Fruit fly (Drosophila melanogaster) whole organism, embryonic: ENCODE data around the gene IKKepsilon.
A peak's percentile ranks its signal among the peaks of the same experiment; 100 is the strongest.

Experiments
- BtbVII ChIP-seq: fragments of 200-800 bp; sonication (Bioruptor generic); optimal IDR thresholded peaks from 3 replicates; lab custom pipeline; 2017; ENCODE audit warnings: missing biosample characterization, mild to moderate bottlenecking, missing genetic modification characterization
- Bteb2 ChIP-seq: fragments of 200-800 bp; sonication (Bioruptor generic); optimal IDR thresholded peaks from 2 replicates; lab custom pipeline; 2016; ENCODE audit warnings: missing biosample characterization, missing genetic modification characterization
- CG10209 ChIP-seq: fragments of 200-800 bp; sonication (Bioruptor generic); optimal IDR thresholded peaks from 3 replicates; lab custom pipeline; 2017; ENCODE audit warnings: missing biosample characterization, mild to moderate bottlenecking, missing genetic modification characterization, missing genetic modification reagents
- CG11398 ChIP-seq: fragments of 200-800 bp; sonication (Bioruptor generic); optimal IDR thresholded peaks from 2 replicates; lab custom pipeline; 2016; ENCODE audit warnings: missing biosample characterization, missing genetic modification characterization
- CG13894 ChIP-seq: fragments of 200-800 bp; sonication (Bioruptor generic); optimal IDR thresholded peaks from 3 replicates; lab custom pipeline; 2018; ENCODE audit warnings: missing biosample characterization, mild to moderate bottlenecking, missing genetic modification characterization, moderate library complexity
- CG1647 ChIP-seq: fragments of 200-800 bp; sonication (Bioruptor generic); optimal IDR thresholded peaks from 3 replicates; lab custom pipeline; 2016; ENCODE audit warnings: missing biosample characterization, missing genetic modification characterization
- CG17385 ChIP-seq: fragments of 200-800 bp; sonication (Bioruptor generic); optimal IDR thresholded peaks from 3 replicates; lab custom pipeline; 2018; ENCODE audit warnings: missing biosample characterization, mild to moderate bottlenecking, missing genetic modification characterization
- CG17829 ChIP-seq: fragments of 200-800 bp; optimal IDR thresholded peaks from 2 replicates; lab custom pipeline; 2019; ENCODE audit warnings: missing biosample characterization, mild to moderate bottlenecking, missing genetic modification characterization, moderate library complexity
- CG2120 ChIP-seq: fragments of 200-800 bp; sonication (Bioruptor generic); optimal IDR thresholded peaks from 3 replicates; lab custom pipeline; 2016; ENCODE audit warnings: missing biosample characterization, missing genetic modification characterization
- CG4282 ChIP-seq: fragments of 200-800 bp; sonication (Bioruptor generic); optimal IDR thresholded peaks from 2 replicates; lab custom pipeline; 2016; ENCODE audit warnings: missing biosample characterization, missing genetic modification characterization
- CG43689 ChIP-seq: fragments of 200-800 bp; sonication (Bioruptor generic); IDR thresholded peaks from 2 replicates; pipeline ENCODE4 v1.3.6; 2022; ENCODE audit warnings: missing biosample characterization, missing genetic modification characterization
- CG6683 ChIP-seq: fragments of 200-800 bp; sonication (Bioruptor generic); optimal IDR thresholded peaks from 2 replicates; lab custom pipeline; 2017; ENCODE audit warnings: missing biosample characterization, mild to moderate bottlenecking, missing genetic modification characterization, missing genetic modification reagents
- CG6765 ChIP-seq: fragments of 200-800 bp; sonication (Bioruptor generic); optimal IDR thresholded peaks from 3 replicates; lab custom pipeline; 2017; ENCODE audit warnings: missing biosample characterization, mild to moderate bottlenecking, missing genetic modification characterization
- CG6791 ChIP-seq: fragments of 200-800 bp; sonication (Bioruptor generic); IDR thresholded peaks from 3 replicates; pipeline ENCODE4 v1.3.6; 2022; ENCODE audit warnings: missing biosample characterization, missing genetic modification characterization; ENCODE audit not compliant: partially characterized antibody
- CG8281 ChIP-seq: fragments of 200-800 bp; sonication (Bioruptor generic); optimal IDR thresholded peaks from 2 replicates; lab custom pipeline; 2018; ENCODE audit warnings: missing biosample characterization, mild to moderate bottlenecking, missing genetic modification characterization, moderate library complexity
- CG8765 ChIP-seq: fragments of 200-800 bp; sonication (Bioruptor generic); IDR thresholded peaks from 2 replicates; pipeline ENCODE4 v1.3.6; 2022; ENCODE audit warnings: missing biosample characterization, missing genetic modification characterization
- CG9797 ChIP-seq: fragments of 200-800 bp; sonication (Bioruptor generic); optimal IDR thresholded peaks from 3 replicates; lab custom pipeline; 2018; ENCODE audit warnings: missing biosample characterization, mild to moderate bottlenecking, missing genetic modification characterization
- D19B ChIP-seq: fragments of 200-800 bp; sonication (Bioruptor generic); optimal IDR thresholded peaks from 2 replicates; lab custom pipeline; 2017; ENCODE audit warnings: missing biosample characterization, mild to moderate bottlenecking, missing genetic modification characterization
- Ets65A ChIP-seq: fragments of 200-800 bp; sonication (Bioruptor generic); peaks from one replicate; lab custom pipeline; 2016; ENCODE audit warnings: missing biosample characterization, missing genetic modification characterization
- Fer1 ChIP-seq: fragments of 200-800 bp; sonication (Bioruptor generic); optimal IDR thresholded peaks from 2 replicates; lab custom pipeline; 2017; ENCODE audit warnings: missing biosample characterization, mild to moderate bottlenecking, missing genetic modification characterization
- Gug ChIP-seq: fragments of 200-800 bp; sonication (Bioruptor generic); IDR thresholded peaks from 4 replicates; pipeline ENCODE4 v1.3.6; 2022; ENCODE audit warnings: missing biosample characterization, missing genetic modification characterization
- H15 ChIP-seq: fragments of 200-800 bp; sonication (Bioruptor generic); IDR thresholded peaks from 3 replicates; pipeline ENCODE4 v1.3.6; 2022; ENCODE audit warnings: missing biosample characterization, missing genetic modification characterization
- HLH3B ChIP-seq: fragments of 200-800 bp; sonication (Bioruptor generic); IDR thresholded peaks from 2 replicates; pipeline ENCODE4 v1.3.6; 2022; ENCODE audit warnings: missing biosample characterization, missing genetic modification characterization
- Hr51 ChIP-seq, 2 experiments: fragments of 200-800 bp; sonication (Bioruptor generic); optimal IDR thresholded peaks; 2 replicates in 1 of 2; 3 replicates in 1 of 2; lab custom pipeline; 2016 to 2018; ENCODE audit warnings: missing biosample characterization in 2 of 2, missing genetic modification characterization in 2 of 2, mild to moderate bottlenecking in 1 of 2, moderate library complexity in 1 of 2
- Poxn ChIP-seq: fragments of 200-800 bp; sonication (Bioruptor generic); IDR thresholded peaks from 2 replicates; pipeline ENCODE4 v1.3.6; 2022; ENCODE audit warnings: missing biosample characterization, missing genetic modification characterization
- Rfx ChIP-seq: fragments of 200-800 bp; sonication (Bioruptor generic); IDR thresholded peaks from 2 replicates; pipeline ENCODE4 v1.3.6; 2022; ENCODE audit warnings: missing biosample characterization, missing genetic modification characterization
- Vsx1 ChIP-seq: fragments of 200-800 bp; sonication (Bioruptor generic); optimal IDR thresholded peaks from 2 replicates; lab custom pipeline; 2017; ENCODE audit warnings: missing biosample characterization, mild to moderate bottlenecking, missing genetic modification characterization, missing genetic modification reagents
- bsh ChIP-seq, 2 experiments: fragments of 200-800 bp; sonication (Bioruptor generic); optimal IDR thresholded peaks; 2 replicates each; lab custom pipeline; 2017 to 2018; ENCODE audit warnings: mild to moderate bottlenecking in 2 of 2, missing biosample characterization in 2 of 2, missing genetic modification characterization in 2 of 2, moderate library complexity in 1 of 2
- cas ChIP-seq: fragments of 200-800 bp; sonication (Bioruptor generic); IDR thresholded peaks from 2 replicates; pipeline ENCODE4 v1.3.6; 2022; ENCODE audit warnings: missing biosample characterization, missing genetic modification characterization
- chm ChIP-seq: fragments of 200-800 bp; sonication (Bioruptor generic); IDR thresholded peaks from 2 replicates; pipeline ENCODE4 v1.3.6; 2022; ENCODE audit warnings: missing biosample characterization, missing genetic modification characterization
- chn ChIP-seq: fragments of 200-800 bp; sonication (Bioruptor generic); optimal IDR thresholded peaks from 2 replicates; lab custom pipeline; 2016; ENCODE audit warnings: missing biosample characterization, missing genetic modification characterization
- corto ChIP-seq: fragments of 200-800 bp; sonication (Bioruptor generic); optimal IDR thresholded peaks from 2 replicates; lab custom pipeline; 2016; ENCODE audit warnings: missing biosample characterization, mild to moderate bottlenecking, missing genetic modification characterization, moderate library complexity
- danr ChIP-seq: fragments of 200-800 bp; sonication (Bioruptor generic); IDR thresholded peaks from 2 replicates; pipeline ENCODE4 v1.3.6; 2022; ENCODE audit warnings: missing biosample characterization, missing genetic modification characterization
- dmrt11E ChIP-seq: fragments of 200-800 bp; sonication (Bioruptor generic); optimal IDR thresholded peaks from 3 replicates; lab custom pipeline; 2018; ENCODE audit warnings: missing biosample characterization, mild to moderate bottlenecking, missing genetic modification characterization, moderate library complexity
- ems ChIP-seq: fragments of 200-800 bp; sonication (Bioruptor generic); optimal IDR thresholded peaks from 3 replicates; lab custom pipeline; 2016; ENCODE audit warnings: missing biosample characterization, missing genetic modification characterization
- en ChIP-seq: fragments of 200-800 bp; sonication (Bioruptor generic); optimal IDR thresholded peaks from 2 replicates; lab custom pipeline; 2016; ENCODE audit warnings: missing biosample characterization, missing genetic modification characterization
- esg ChIP-seq: fragments of 200-800 bp; sonication (Bioruptor generic); conservative IDR thresholded peaks from 2 replicates; pipeline ENCODE4 v1.3.6; 2022; ENCODE audit warnings: missing biosample characterization, missing genetic modification characterization
- fd64A ChIP-seq: fragments of 200-800 bp; sonication (Bioruptor generic); optimal IDR thresholded peaks from 3 replicates; lab custom pipeline; 2018; ENCODE audit warnings: missing biosample characterization, mild to moderate bottlenecking, missing genetic modification characterization
- grau ChIP-seq: fragments of 200-800 bp; optimal IDR thresholded peaks from 3 replicates; lab custom pipeline; 2019; ENCODE audit warnings: missing biosample characterization, mild to moderate bottlenecking, missing genetic modification characterization, moderate library complexity
- grn ChIP-seq: fragments of 200-800 bp; sonication (Bioruptor generic); optimal IDR thresholded peaks from 3 replicates; lab custom pipeline; 2017; ENCODE audit warnings: missing biosample characterization, missing genetic modification characterization
- gro ChIP-seq: fragments of 200-800 bp; sonication (Bioruptor generic); optimal IDR thresholded peaks from 2 replicates; lab custom pipeline; 2016; ENCODE audit warnings: missing biosample characterization, missing genetic modification characterization
- ind ChIP-seq: fragments of 200-800 bp; sonication (Bioruptor generic); optimal IDR thresholded peaks from 3 replicates; lab custom pipeline; 2016; ENCODE audit warnings: missing biosample characterization, missing genetic modification characterization
- inv ChIP-seq: fragments of 200-800 bp; sonication (Bioruptor generic); IDR thresholded peaks from 2 replicates; pipeline ENCODE4 v1.3.6; 2022; ENCODE audit warnings: missing biosample characterization, missing genetic modification characterization; ENCODE audit not compliant: partially characterized antibody
- jing ChIP-seq: fragments of 200-800 bp; sonication (Bioruptor generic); optimal IDR thresholded peaks from 2 replicates; lab custom pipeline; 2018; ENCODE audit warnings: missing biosample characterization, mild to moderate bottlenecking, missing genetic modification characterization
- kni ChIP-seq: fragments of 200-800 bp; sonication (Bioruptor generic); optimal IDR thresholded peaks from 3 replicates; lab custom pipeline; 2017; ENCODE audit warnings: mild to moderate bottlenecking, missing biosample characterization, missing genetic modification reagents, missing genetic modification characterization
- sc ChIP-seq, 3 experiments: fragments of >200 bp in 2 of 3; fragments of 200-800 bp in 1 of 3; sonication (Bioruptor generic) in 1 of 3; optimal IDR thresholded peaks; 2 replicates in 2 of 3; 3 replicates in 1 of 3; lab custom pipeline; 2017; ENCODE audit warnings: mild to moderate bottlenecking in 1 of 3, missing biosample characterization in 1 of 3, missing genetic modification characterization in 1 of 3, missing genetic modification reagents in 1 of 3
- slou ChIP-seq: fragments of 200-800 bp; sonication (Bioruptor generic); optimal IDR thresholded peaks from 3 replicates; lab custom pipeline; 2016; ENCODE audit warnings: missing biosample characterization, missing genetic modification characterization
- stc ChIP-seq: fragments of 200-800 bp; sonication (Bioruptor generic); IDR thresholded peaks from 2 replicates; pipeline ENCODE4 v1.3.6; 2022; ENCODE audit warnings: missing biosample characterization, missing genetic modification characterization
- tup ChIP-seq: fragments of 200-800 bp; sonication (Bioruptor generic); optimal IDR thresholded peaks from 2 replicates; lab custom pipeline; 2016; ENCODE audit warnings: missing biosample characterization, mild to moderate bottlenecking, missing genetic modification characterization, moderate library complexity

The IKKepsilon gene

dm6 chr2L:20645394-20645869, 30.4 kb upstream of the IKKepsilon start, which contains the start of the genes phr6-4 and CG2608 (continued):
- TF ChIP-seq Vsx1 (GFP tag; lab: Kevin White, UChicago) (peak; percentile 84), dmrt11E (tag; lab: Kevin White, UChicago) (peak; percentile 94), danr (GFP tag; lab: Robert Waterston, UW) (peak; percentile 67), Bteb2 (GFP tag; lab: Kevin White, UChicago) (peak; percentile 90), fd64A (GFP tag; lab: Kevin White, UChicago) (peak; percentile 75), Hr51 (GFP tag; optimal IDR thresholded peaks at IDR 0.05; lab: Kevin White, UChicago) (peak; percentile 84 to 94), sc (optimal IDR thresholded peaks at IDR 0.05; lab: Kevin White, UChicago) (no peak), sc (GFP tag; optimal IDR thresholded peaks at IDR 0.05; lab: Kevin White, UChicago) (peak; percentile 86), ems (GFP tag; lab: Kevin White, UChicago) (peak; percentile 87), chn (GFP tag; lab: Kevin White, UChicago) (peak; percentile 90), CG17385 (peak; percentile 89), CG6683 (peak; percentile 84), CG10209 (GFP tag; lab: Kevin White, UChicago) (peak; percentile 94), ind (peak; percentile 93), Rfx (peak; percentile 87), D19B (GFP tag; lab: Kevin White, UChicago) (peak; percentile 84), CG8281 (tag; lab: Kevin White, UChicago) (peak; percentile 80), CG6765 (GFP tag; lab: Kevin White, UChicago) (peak; percentile 85), en (GFP tag; lab: Kevin White, UChicago) (peak; percentile 63), kni (peak; percentile 46), CG4282 (GFP tag; lab: Kevin White, UChicago) (peak; percentile 58), CG1647 (peak; percentile 82), stc (GFP tag; lab: Robert Waterston, UW) (peak; percentile 69), chm (GFP tag; lab: Robert Waterston, UW) (peak; percentile 82), gro (GFP tag; lab: Kevin White, UChicago) (peak; percentile 90), cas (peak; percentile 72), jing (GFP tag; lab: Kevin White, UChicago) (peak; percentile 75), CG43689 (GFP tag; lab: Robert Waterston, UW) (peak; percentile 50; the same call in 1 of the 2 replicates), slou (GFP tag; lab: Kevin White, UChicago) (peak; percentile 87), H15 (GFP tag; lab: Robert Waterston, UW) (peak; percentile 67; the same call in 2 of the 3 replicates), Gug (peak; percentile 85), bsh (GFP tag; optimal IDR thresholded peaks at IDR 0.05; lab: Kevin White, UChicago) (peak; percentile 90 to 93), HLH3B (GFP tag; lab: Robert Waterston, UW) (peak; percentile 81), CG8765 (peak; percentile 80; the same call in 1 of the 2 replicates), grn (GFP tag; lab: Kevin White, UChicago) (peak; percentile 51), inv (GFP tag; lab: Robert Waterston, UW) (no peak), Fer1 (GFP tag; lab: Kevin White, UChicago) (peak; percentile 93), CG9797 (GFP tag; lab: Kevin White, UChicago) (peak; percentile 63), corto (GFP tag; lab: Kevin White, UChicago) (peak; percentile 66), CG17829 (tag; lab: Kevin White, UChicago) (peak; percentile 94), CG6791 (no peak), CG11398 (GFP tag; lab: Kevin White, UChicago) (peak; percentile 54), Ets65A (GFP tag; lab: Kevin White, UChicago) (peak; percentile 98), Poxn (peak; percentile 65; the same call in 1 of the 2 replicates), CG13894 (tag; lab: Kevin White, UChicago) (peak; percentile 88), grau (tag; lab: Kevin White, UChicago) (peak; percentile 95), tup (GFP tag; lab: Kevin White, UChicago) (peak; percentile 76), CG2120 (GFP tag; lab: Kevin White, UChicago) (peak; percentile 95), BtbVII (GFP tag; lab: Kevin White, UChicago) (peak; percentile 89), esg (GFP tag; lab: Robert Waterston, UW) (peak; percentile 82)
